Worm (Caenorhabditis elegans) whole organism, early embryonic: ENCODE measurements around the gene abu-12.

Experiments
- B0310.2 ChIP-seq: sonication (generic microtip); optimal IDR thresholded peaks from 2 replicates; lab custom pipeline; 2016; ENCODE audit warnings: mild to moderate bottlenecking, missing genetic modification characterization, missing compliant biosample characterization
- F13C5.2 ChIP-seq: sonication (generic microtip); optimal IDR thresholded peaks from 2 replicates; lab custom pipeline; 2017; ENCODE audit warnings: mild to moderate bottlenecking, missing genetic modification characterization, inconsistent platforms, missing compliant biosample characterization
- aly-1 ChIP-seq: sonication (generic microtip); optimal IDR thresholded peaks from 2 replicates; lab custom pipeline; 2016; ENCODE audit warnings: missing genetic modification characterization, missing compliant biosample characterization
- ama-1 ChIP-seq: fragments of 150-350 bp; optimal IDR thresholded peaks from 2 replicates; lab custom pipeline; 2014
- ceh-13 ChIP-seq: fragments of 200-800 bp; sonication (Bioruptor generic); optimal IDR thresholded peaks from 2 replicates; lab custom pipeline; 2018; ENCODE audit warnings: mild to moderate bottlenecking, missing genetic modification characterization, missing compliant biosample characterization
- ceh-36 ChIP-seq: sonication (generic microtip); optimal IDR thresholded peaks from 2 replicates; lab custom pipeline; 2016; ENCODE audit warnings: missing genetic modification characterization, inconsistent platforms, missing compliant biosample characterization
- ets-7 ChIP-seq: sonication (generic microtip); optimal IDR thresholded peaks from 2 replicates; lab custom pipeline; 2016; ENCODE audit warnings: missing genotype, missing genetic modification characterization, missing compliant biosample characterization
- flt-1 ChIP-seq: fragments of 200-800 bp; sonication (Bioruptor generic); IDR thresholded peaks from 2 replicates; pipeline ENCODE4 v1.3.6; 2022; ENCODE audit warnings: missing genetic modification characterization, missing compliant biosample characterization
- hmbx-1 ChIP-seq: sonication (generic microtip); optimal IDR thresholded peaks from 2 replicates; lab custom pipeline; 2016; ENCODE audit warnings: mild to moderate bottlenecking, missing genetic modification characterization, missing compliant biosample characterization
- hmg-4 ChIP-seq: fragments of 200-800 bp; sonication (Bioruptor generic); optimal IDR thresholded peaks from 2 replicates; lab custom pipeline; 2018; ENCODE audit warnings: mild to moderate bottlenecking, missing genetic modification characterization, missing compliant biosample characterization
- hnd-1 ChIP-seq: sonication (generic microtip); optimal IDR thresholded peaks from 2 replicates; lab custom pipeline; 2016; ENCODE audit warnings: missing genetic modification characterization, missing compliant biosample characterization
- pes-1 ChIP-seq: fragments of 200-800 bp; sonication (Bioruptor generic); IDR thresholded peaks from 2 replicates; pipeline ENCODE4 v1.3.6; 2022; ENCODE audit warnings: missing genetic modification reagents, missing genetic modification characterization, missing compliant biosample characterization
- scrt-1 ChIP-seq: fragments of 200-800 bp; sonication (Bioruptor generic); IDR thresholded peaks from 2 replicates; pipeline ENCODE4 v1.3.6; 2022; ENCODE audit warnings: missing genetic modification characterization, missing compliant biosample characterization
- sea-1 ChIP-seq: fragments of 200-800 bp; sonication (Bioruptor generic); conservative IDR thresholded peaks from 2 replicates; pipeline ENCODE4 v1.3.6; 2022; ENCODE audit warnings: missing genetic modification characterization, missing compliant biosample characterization
- tbx-11 ChIP-seq: fragments of 200-800 bp; sonication (Bioruptor generic); IDR thresholded peaks from 2 replicates; pipeline ENCODE4 v1.3.6; 2022; ENCODE audit warnings: missing genetic modification characterization, missing compliant biosample characterization
- tbx-37 ChIP-seq: fragments of 200-800 bp; sonication (Bioruptor generic); conservative IDR thresholded peaks from 2 replicates; pipeline ENCODE4 v1.3.6; 2022; ENCODE audit warnings: missing genetic modification reagents, missing genetic modification characterization, missing compliant biosample characterization
- tra-4 ChIP-seq: sonication (generic microtip); optimal IDR thresholded peaks from 2 replicates; lab custom pipeline; 2017; ENCODE audit warnings: missing genetic modification characterization, missing compliant biosample characterization

The abu-12 gene

DNA sequence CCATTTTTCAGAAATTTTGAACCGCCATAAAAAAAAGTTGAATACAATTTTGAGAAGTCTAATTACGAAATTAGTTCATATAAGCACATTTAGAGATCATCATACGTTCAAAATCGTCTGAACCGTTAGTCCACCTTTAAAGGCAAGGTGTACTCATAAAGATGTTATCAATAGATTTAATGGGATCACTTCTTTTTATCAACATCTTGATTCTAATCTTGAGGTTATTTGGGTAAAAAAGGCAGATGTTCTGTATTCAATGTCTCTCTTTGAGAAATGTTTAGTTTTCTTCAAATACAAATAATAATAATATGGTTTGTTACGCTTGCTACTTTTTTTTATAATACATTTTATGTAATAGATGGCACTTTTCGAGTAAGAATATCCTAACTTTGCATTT is 1.9 kb upstream of the abu-12 start:
- TF ChIP-seq scrt-1 (GFP tag; lab: Robert Waterston, UW) (no peak), ama-1 (lab: Kevin White, UChicago) (no peak), ceh-13 (no peak), ets-7 (tag; lab: Kevin White, UChicago) (no peak), pes-1 (GFP tag; lab: Robert Waterston, UW) (no peak), aly-1 (tag; lab: Kevin White, UChicago) (no peak), tra-4 (tag; lab: Kevin White, UChicago) (no peak), hmg-4 (no peak), hmbx-1 (tag; lab: Kevin White, UChicago) (no peak), sea-1 (GFP tag; lab: Robert Waterston, UW) (no peak), tbx-37 (GFP tag; lab: Robert Waterston, UW) (no peak), hnd-1 (tag; lab: Kevin White, UChicago) (no peak), flt-1 (GFP tag; lab: Robert Waterston, UW) (no peak), B0310.2 (tag; lab: Kevin White, UChicago) (no peak)

- TF ChIP-seq tra-4 (tag; lab: Kevin White, UChicago) (no peak), ceh-13 (no peak), hmbx-1 (tag; lab: Kevin White, UChicago) (no peak), F13C5.2 (tag; lab: Kevin White, UChicago) (no peak), tbx-37 (GFP tag; lab: Robert Waterston, UW) (no peak)
Observed at ce11 chrX:449820-450219, 7.6 kb downstream of the abu-12 start, which contains the start of gene F52D1.2. F52D1.2 (minus strand) TSS chrX:450212.

DNA sequence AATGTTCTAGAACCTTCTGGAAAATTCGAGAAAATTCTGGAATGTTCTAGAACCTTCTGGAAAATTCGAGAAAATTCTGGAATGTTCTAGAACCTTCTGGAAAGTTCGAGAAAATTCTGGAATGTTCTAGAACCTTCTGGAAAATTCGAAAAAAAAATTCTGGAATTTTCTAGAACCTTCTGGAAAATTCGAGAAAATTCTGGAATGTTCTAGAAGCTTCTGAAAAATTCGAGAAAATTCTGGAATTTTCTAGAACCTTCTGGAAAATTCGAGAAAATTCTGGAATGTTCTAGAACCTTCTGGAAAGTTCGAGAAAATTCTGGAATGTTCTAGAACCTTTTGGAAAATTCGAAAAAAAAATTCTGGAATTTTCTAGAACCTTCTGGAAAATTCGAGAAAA is 14.0 kb downstream of the abu-12 start:
- peak; percentile 21; the same call in 1 of the 2 replicates for TF ChIP-seq pes-1 (GFP tag; lab: Robert Waterston, UW)

ce11 chrX:440420-440819 is 17.0 kb downstream of the abu-12 start:
- TF ChIP-seq ceh-13 (no peak), ets-7 (tag; lab: Kevin White, UChicago) (no peak), hnd-1 (tag; lab: Kevin White, UChicago) (no peak), sea-1 (GFP tag; lab: Robert Waterston, UW) (no peak), ama-1 (lab: Kevin White, UChicago) (no peak), F13C5.2 (tag; lab: Kevin White, UChicago) (no peak), hmbx-1 (tag; lab: Kevin White, UChicago) (no peak), ceh-36 (tag; lab: Kevin White, UChicago) (no peak), flt-1 (GFP tag; lab: Robert Waterston, UW) (no peak), aly-1 (tag; lab: Kevin White, UChicago) (no peak)

ce11 chrX:439031-439430 is 18.4 kb downstream of the abu-12 start:
- TF ChIP-seq ceh-13 (no peak), pes-1 (GFP tag; lab: Robert Waterston, UW) (no peak), tbx-11 (GFP tag; lab: Robert Waterston, UW) (no peak), ets-7 (tag; lab: Kevin White, UChicago) (no peak), ceh-36 (tag; lab: Kevin White, UChicago) (no peak), aly-1 (tag; lab: Kevin White, UChicago) (no peak), B0310.2 (tag; lab: Kevin White, UChicago) (no peak), F13C5.2 (tag; lab: Kevin White, UChicago) (no peak), ama-1 (lab: Kevin White, UChicago) (no peak)

DNA sequence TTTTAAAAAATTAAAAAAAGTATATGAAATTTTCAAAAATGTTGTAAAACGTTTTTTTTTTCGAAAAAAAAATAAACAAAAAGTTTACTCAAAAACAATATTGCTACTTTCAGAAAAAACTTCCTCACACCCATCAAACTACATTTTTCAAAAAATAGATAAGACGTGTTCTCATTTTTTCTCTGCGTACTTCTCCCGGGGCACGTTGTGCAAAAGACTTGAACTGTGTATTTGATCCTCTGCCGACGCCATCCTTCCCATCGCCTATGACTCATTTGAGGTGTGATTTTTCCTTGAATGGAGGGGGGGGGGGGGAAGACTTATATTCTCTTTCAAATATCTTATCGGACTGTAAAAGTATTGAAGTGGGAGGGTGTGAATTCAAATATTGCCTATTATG is 19.0 kb downstream of the abu-12 start:
- TF ChIP-seq hnd-1 (tag; lab: Kevin White, UChicago) (no peak), ceh-13 (no peak), tbx-11 (GFP tag; lab: Robert Waterston, UW) (no peak), F13C5.2 (tag; lab: Kevin White, UChicago) (no peak), tra-4 (tag; lab: Kevin White, UChicago) (no peak), flt-1 (GFP tag; lab: Robert Waterston, UW) (no peak), ama-1 (lab: Kevin White, UChicago) (no peak)

DNA sequence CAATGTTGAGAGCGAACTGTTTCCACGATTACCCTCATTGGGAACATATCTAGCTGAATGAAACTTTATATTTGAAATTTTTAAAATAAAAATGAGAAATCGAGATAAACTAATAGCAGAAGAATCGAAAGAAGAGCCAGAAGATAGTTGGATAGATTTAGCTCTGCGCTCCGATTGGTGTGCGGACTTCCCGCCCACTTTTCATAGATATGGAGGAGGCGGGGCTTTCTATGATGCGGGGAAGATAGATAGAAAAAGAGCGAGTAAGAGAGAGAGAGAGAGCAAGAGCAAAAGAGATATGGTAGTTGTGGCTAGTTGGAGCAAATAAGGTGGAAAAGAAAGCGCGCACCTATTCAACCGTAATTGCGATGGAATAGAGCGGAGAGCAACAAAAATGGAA is 23.7 kb downstream of the abu-12 start, which contains the start of gene dve-1:
Gene dve-1, minus strand, starts transcription at position 66 of the 400 bp plus-strand sequence.
- TF ChIP-seq pes-1 (GFP tag; lab: Robert Waterston, UW) (no peak), F13C5.2 (tag; lab: Kevin White, UChicago) (no peak), sea-1 (GFP tag; lab: Robert Waterston, UW) (no peak), tbx-11 (GFP tag; lab: Robert Waterston, UW) (no peak), ets-7 (tag; lab: Kevin White, UChicago) (no peak), ceh-13 (no peak), scrt-1 (GFP tag; lab: Robert Waterston, UW) (no peak), ceh-36 (tag; lab: Kevin White, UChicago) (no peak), ama-1 (lab: Kevin White, UChicago) (no peak), flt-1 (GFP tag; lab: Robert Waterston, UW) (no peak)

DNA sequence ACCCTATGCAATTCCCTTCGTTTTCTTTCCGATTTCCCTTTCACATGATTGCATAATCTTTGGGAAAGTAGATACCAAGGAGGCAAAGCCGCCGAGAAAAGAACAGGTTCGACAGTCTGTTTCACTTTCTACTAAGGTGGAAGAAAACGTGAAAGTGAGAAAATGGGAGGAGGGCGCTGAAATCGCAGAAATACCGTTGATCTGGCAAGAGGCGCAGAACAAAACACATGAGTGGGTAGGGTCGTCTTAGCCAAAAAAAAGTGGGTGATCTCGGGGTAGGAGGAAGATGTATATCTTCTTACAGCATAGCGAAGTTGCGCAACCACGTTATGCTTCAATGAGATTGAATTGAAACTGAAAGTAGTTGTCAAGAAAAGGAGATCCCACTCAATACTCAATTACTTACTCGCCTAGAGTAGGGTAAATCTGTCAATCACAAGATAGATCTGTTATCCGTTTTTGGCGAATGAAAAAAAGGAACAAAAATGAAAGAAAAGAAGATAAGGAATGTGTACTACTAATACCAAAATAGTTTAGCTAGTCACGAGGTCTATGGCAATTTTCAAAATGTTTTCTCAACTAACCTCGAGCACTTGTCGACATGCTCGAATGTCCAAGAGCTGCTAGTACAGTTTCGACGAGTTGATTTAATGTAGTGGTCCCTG is 24.2 kb downstream of the abu-12 start:
- TF ChIP-seq hmbx-1 (tag; lab: Kevin White, UChicago) (no peak), hmg-4 (no peak), ets-7 (tag; lab: Kevin White, UChicago) (no peak), B0310.2 (tag; lab: Kevin White, UChicago) (no peak), flt-1 (GFP tag; lab: Robert Waterston, UW) (no peak), tbx-11 (GFP tag; lab: Robert Waterston, UW) (no peak), aly-1 (tag; lab: Kevin White, UChicago) (no peak), F13C5.2 (tag; lab: Kevin White, UChicago) (no peak), hnd-1 (tag; lab: Kevin White, UChicago) (no peak), ceh-36 (tag; lab: Kevin White, UChicago) (no peak), sea-1 (GFP tag; lab: Robert Waterston, UW) (no peak), pes-1 (GFP tag; lab: Robert Waterston, UW) (no peak), tra-4 (tag; lab: Kevin White, UChicago) (no peak), ceh-13 (no peak), scrt-1 (GFP tag; lab: Robert Waterston, UW) (no peak), ama-1 (lab: Kevin White, UChicago) (no peak), tbx-37 (GFP tag; lab: Robert Waterston, UW) (no peak)
